Worm (Caenorhabditis elegans): ENCODE data around the gene C07D10.5.

ce11 chrII:7381947-7382346 is 586 bp downstream of the C07D10.5 start:
- TF ChIP-seq ceh-16 (tag; optimal IDR thresholded peaks at IDR 0.05), result no peak
- TF ChIP-seq ama-1 (optimal IDR thresholded peaks at IDR 0.05), result no peak
- no peak for TF ChIP-seq ceh-82 (tag; optimal IDR thresholded peaks at IDR 0.05)
- no peak for TF ChIP-seq ztf-11 (tag; optimal IDR thresholded peaks at IDR 0.05)
- no peak for TF ChIP-seq snpc-4 (tag; optimal IDR thresholded peaks at IDR 0.05)
- no peak for TF ChIP-seq elt-1 (tag; optimal IDR thresholded peaks at IDR 0.05)
- TF ChIP-seq aly-2 (tag; optimal IDR thresholded peaks at IDR 0.05), result no peak
